Fruit fly (Drosophila melanogaster): ENCODE results near the gene mRpS2.

DNA sequence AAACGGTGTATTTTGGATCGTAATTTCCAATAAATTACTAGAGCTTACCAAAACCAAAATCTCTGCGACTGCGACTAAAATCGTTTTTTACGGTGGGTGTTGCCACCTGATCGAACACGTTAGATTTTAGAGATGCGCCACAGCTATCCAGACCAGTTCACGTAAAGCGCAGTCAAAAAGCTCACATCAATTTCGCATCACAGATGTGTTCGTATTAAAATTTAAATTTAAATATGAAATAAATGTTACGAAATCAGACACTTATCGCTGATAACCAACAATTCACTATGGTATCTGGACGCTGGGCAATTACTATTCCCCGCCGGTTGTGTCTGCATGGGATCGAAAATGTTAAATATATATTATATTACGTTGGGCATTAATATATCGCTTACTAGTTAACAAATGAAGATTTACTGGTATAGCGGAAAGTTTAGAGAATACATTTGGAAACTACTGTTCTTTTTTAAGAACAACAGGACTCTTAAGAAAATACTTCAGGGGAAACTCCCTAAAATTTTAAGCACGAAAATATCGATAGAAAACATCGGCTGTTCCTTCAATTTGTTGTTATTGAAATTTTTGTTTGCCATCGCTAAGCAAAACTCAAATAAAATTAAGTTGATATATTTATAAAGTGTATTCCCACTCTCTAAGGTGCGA, 2.9 kb downstream of the mRpS2 start, which contains the start of the genes mxt and CG11927:
- TF ChIP-seq bab1 (GFP tag; optimal IDR thresholded peaks at IDR 0.05) (no peak), CG12768 (GFP tag; optimal IDR thresholded peaks at IDR 0.05) (no peak), CG1620 (GFP tag; optimal IDR thresholded peaks at IDR 0.05) (peak; percentile 53), tj (GFP tag; optimal IDR thresholded peaks at IDR 0.05) (peak; percentile 3), kay (GFP tag; ENCODE audit: borderline replicate concordance) (no peak), toe (GFP tag; optimal IDR thresholded peaks at IDR 0.05) (no peak), CG14711 (tag; optimal IDR thresholded peaks at IDR 0.05) (peak; percentile 12), Clk (GFP tag; optimal IDR thresholded peaks at IDR 0.05) (no peak), ovo (GFP tag; optimal IDR thresholded peaks at IDR 0.05) (peak; percentile 42), CG33017 (tag; optimal IDR thresholded peaks at IDR 0.05) (no peak), CG7045 (GFP tag; optimal IDR thresholded peaks at IDR 0.05) (no peak), cnc (optimal IDR thresholded peaks at IDR 0.05) (no peak)

All from whole organism, adult.